Worm (Caenorhabditis elegans) whole organism, L1 larva: ENCODE measurements around the gene T16G1.2.

Experiments
- C16A3.4 ChIP-seq: fragments of 150-350 bp; optimal IDR thresholded peaks from 2 replicates; lab custom pipeline; 2014; ENCODE audit warnings: missing biosample characterization, missing genetic modification characterization
- F16B12.6 ChIP-seq: fragments of 150-350 bp; optimal IDR thresholded peaks from 2 replicates; lab custom pipeline; 2014; ENCODE audit warnings: missing biosample characterization, missing genetic modification characterization
- aly-2 ChIP-seq: fragments of 150-350 bp; optimal IDR thresholded peaks from 2 replicates; lab custom pipeline; 2014; ENCODE audit warnings: missing biosample characterization, missing genetic modification characterization
- blmp-1 ChIP-seq: fragments of 150-350 bp; optimal IDR thresholded peaks from 2 replicates; lab custom pipeline; 2014; ENCODE audit warnings: missing biosample characterization, missing genetic modification characterization
- ceh-82 ChIP-seq, 3 experiments: fragments of 150-350 bp in 1 of 3; sonication (generic microtip) in 2 of 3; optimal IDR thresholded peaks; 2 replicates each; lab custom pipeline; 2014 to 2017; ENCODE audit warnings: missing biosample characterization in 3 of 3, missing genetic modification characterization in 3 of 3
- ceh-88 ChIP-seq: fragments of 200-800 bp; sonication (Bioruptor generic); IDR thresholded peaks from 2 replicates; pipeline ENCODE4 v1.3.6; 2022; ENCODE audit warnings: missing genetic modification characterization, missing compliant biosample characterization
- dpl-1 ChIP-seq, 3 experiments: fragments of 150-350 bp in 2 of 3; sonication (generic microtip) in 1 of 3; optimal IDR thresholded peaks; 2 replicates each; lab custom pipeline; 2014 to 2017; ENCODE audit warnings: missing biosample characterization in 3 of 3, missing genetic modification characterization in 3 of 3, missing genetic modification reagents in 3 of 3
- dsc-1 ChIP-seq: sonication (generic microtip); optimal IDR thresholded peaks from 2 replicates; lab custom pipeline; 2016; ENCODE audit warnings: mild to moderate bottlenecking, missing genetic modification characterization, missing compliant biosample characterization
- efl-1 ChIP-seq, 4 experiments: fragments of 150-350 bp; optimal IDR thresholded peaks in 3 of 4; peaks in 1 of 4; 1 replicate in 1 of 4; 2 replicates in 3 of 4; lab custom pipeline; 2014; ENCODE audit warnings: missing biosample characterization in 2 of 4, missing genetic modification characterization in 2 of 4, missing genetic modification reagents in 2 of 4
- efl-3 ChIP-seq: fragments of 200-800 bp; sonication (Bioruptor generic); optimal IDR thresholded peaks from 2 replicates; lab custom pipeline; 2018; ENCODE audit warnings: mild to moderate bottlenecking, missing genetic modification characterization, missing compliant biosample characterization
- egl-13 ChIP-seq: sonication (generic microtip); optimal IDR thresholded peaks from 2 replicates; lab custom pipeline; 2016; ENCODE audit warnings: missing genotype, missing genetic modification reagents, missing genetic modification characterization, missing compliant biosample characterization
- elt-2 ChIP-seq: sonication (generic microtip); optimal IDR thresholded peaks from 2 replicates; lab custom pipeline; 2016; ENCODE audit warnings: missing genetic modification characterization, mild to moderate bottlenecking, inconsistent platforms, missing compliant biosample characterization, missing genetic modification reagents
- elt-3 ChIP-seq, 6 experiments: fragments of 150-350 bp in 1 of 6; sonication (generic microtip); optimal IDR thresholded peaks; 2 replicates each; lab custom pipeline; 2017 to 2018; ENCODE audit warnings: missing biosample characterization in 6 of 6, missing genetic modification characterization in 6 of 6, inconsistent platforms in 1 of 6
- fkh-10 ChIP-seq: sonication (generic microtip); optimal IDR thresholded peaks from 2 replicates; lab custom pipeline; 2017; ENCODE audit warnings: missing biosample characterization, missing genetic modification reagents, missing genetic modification characterization
- fkh-8 ChIP-seq: sonication (generic microtip); optimal IDR thresholded peaks from 2 replicates; lab custom pipeline; 2016; ENCODE audit warnings: mild to moderate bottlenecking, missing genetic modification characterization, missing compliant biosample characterization
- irx-1 ChIP-seq: sonication (generic microtip); optimal IDR thresholded peaks from 2 replicates; lab custom pipeline; 2016; ENCODE audit warnings: missing genetic modification characterization, missing compliant biosample characterization
- isw-1 ChIP-seq: fragments of 200-800 bp; sonication (Bioruptor generic); IDR thresholded peaks from 2 replicates; pipeline ENCODE4 v1.3.6; 2022; ENCODE audit warnings: missing genetic modification characterization, missing compliant biosample characterization
- jun-1 ChIP-seq: fragments of 150-350 bp; optimal IDR thresholded peaks from 2 replicates; lab custom pipeline; 2014; ENCODE audit warnings: missing biosample characterization, missing genetic modification reagents, missing genetic modification characterization
- lin-13 ChIP-seq: fragments of 150-350 bp; optimal IDR thresholded peaks from 2 replicates; lab custom pipeline; 2014; ENCODE audit warnings: missing biosample characterization, missing genetic modification reagents, missing genetic modification characterization
- lin-14 ChIP-seq: fragments of 200-800 bp; sonication (Bioruptor generic); optimal IDR thresholded peaks from 2 replicates; lab custom pipeline; 2018; ENCODE audit warnings: mild to moderate bottlenecking, missing genetic modification characterization, moderate library complexity, missing compliant biosample characterization
- lin-15B ChIP-seq: fragments of 150-350 bp; sonication (generic microtip); optimal IDR thresholded peaks from 3 replicates; lab custom pipeline; 2014; ENCODE audit warnings: missing biosample characterization, missing genetic modification characterization
- lin-35 ChIP-seq, 2 experiments: fragments of 150-350 bp; optimal IDR thresholded peaks; 2 replicates each; lab custom pipeline; 2014; ENCODE audit warnings: missing biosample characterization in 2 of 2, missing genetic modification characterization in 2 of 2, missing genetic modification reagents in 2 of 2
- lsy-2 ChIP-seq, 2 experiments: fragments of 150-350 bp; optimal IDR thresholded peaks; 2 replicates each; lab custom pipeline; 2014; ENCODE audit warnings: missing biosample characterization in 2 of 2, missing genetic modification characterization in 2 of 2
- mdl-1 ChIP-seq, 2 experiments: fragments of 150-350 bp; optimal IDR thresholded peaks; 2 replicates each; lab custom pipeline; 2014 to 2017; ENCODE audit warnings: missing biosample characterization in 2 of 2, missing genetic modification characterization in 2 of 2, inconsistent platforms in 1 of 2
- mep-1 ChIP-seq: fragments of 150-350 bp; optimal IDR thresholded peaks from 2 replicates; lab custom pipeline; 2014; ENCODE audit warnings: missing biosample characterization, missing genetic modification characterization
- nhr-19 ChIP-seq: fragments of 200-800 bp; sonication (Bioruptor generic); conservative IDR thresholded peaks from 2 replicates; pipeline ENCODE4 v1.3.6; 2022; ENCODE audit warnings: missing genetic modification characterization, missing compliant biosample characterization
- nhr-20 ChIP-seq: sonication (generic microtip); optimal IDR thresholded peaks from 2 replicates; lab custom pipeline; 2016; ENCODE audit warnings: mild to moderate bottlenecking, missing genetic modification characterization, missing compliant biosample characterization
- nhr-237 ChIP-seq: fragments of 150-350 bp; optimal IDR thresholded peaks from 2 replicates; lab custom pipeline; 2014; ENCODE audit warnings: missing biosample characterization, missing genetic modification characterization
- nhr-47 ChIP-seq: sonication (generic microtip); optimal IDR thresholded peaks from 2 replicates; lab custom pipeline; 2016; ENCODE audit warnings: mild to moderate bottlenecking, missing genetic modification characterization, moderate library complexity, missing compliant biosample characterization
- nhr-71 ChIP-seq: sonication (generic microtip); optimal IDR thresholded peaks from 2 replicates; lab custom pipeline; 2016; ENCODE audit warnings: mild to moderate bottlenecking, missing genetic modification characterization, moderate library complexity, missing compliant biosample characterization
- nhr-90 ChIP-seq: sonication (generic microtip); optimal IDR thresholded peaks from 2 replicates; lab custom pipeline; 2016; ENCODE audit warnings: mild to moderate bottlenecking, missing genetic modification characterization, missing compliant biosample characterization; ENCODE audit not compliant: poor library complexity
- pax-3 ChIP-seq: fragments of 200-800 bp; sonication (Bioruptor generic); optimal IDR thresholded peaks from 2 replicates; lab custom pipeline; 2018; ENCODE audit warnings: mild to moderate bottlenecking, missing genetic modification characterization, moderate library complexity, missing compliant biosample characterization
- rnt-1 ChIP-seq: sonication (generic microtip); optimal IDR thresholded peaks from 2 replicates; lab custom pipeline; 2016; ENCODE audit warnings: mild to moderate bottlenecking, missing genetic modification characterization, moderate library complexity, missing compliant biosample characterization
- snpc-4 ChIP-seq: fragments of 150-350 bp; optimal IDR thresholded peaks from 2 replicates; lab custom pipeline; 2014; ENCODE audit warnings: missing biosample characterization, missing genetic modification characterization
- snu-23 ChIP-seq: sonication (generic microtip); optimal IDR thresholded peaks from 2 replicates; lab custom pipeline; 2016; ENCODE audit warnings: missing genetic modification characterization, missing compliant biosample characterization
- sptf-1 ChIP-seq: fragments of 150-350 bp; optimal IDR thresholded peaks from 2 replicates; lab custom pipeline; 2014; ENCODE audit warnings: missing biosample characterization, missing genetic modification characterization
- sup-37 ChIP-seq: fragments of 200-800 bp; sonication (Bioruptor generic); optimal IDR thresholded peaks from 2 replicates; lab custom pipeline; 2018; ENCODE audit warnings: mild to moderate bottlenecking, missing genetic modification characterization, missing compliant biosample characterization
- swsn-7 ChIP-seq: sonication (generic microtip); optimal IDR thresholded peaks from 2 replicates; lab custom pipeline; 2016; ENCODE audit warnings: missing genetic modification characterization, missing compliant biosample characterization
- tbx-2 ChIP-seq: sonication (generic microtip); optimal IDR thresholded peaks from 2 replicates; lab custom pipeline; 2016; ENCODE audit warnings: missing genetic modification characterization, missing compliant biosample characterization
- unc-30 ChIP-seq: sonication (generic microtip); optimal IDR thresholded peaks from 2 replicates; lab custom pipeline; 2017; ENCODE audit warnings: missing biosample characterization, missing genetic modification characterization
- unc-86 ChIP-seq: sonication (generic microtip); optimal IDR thresholded peaks from 2 replicates; lab custom pipeline; 2016; ENCODE audit warnings: missing genetic modification characterization, missing compliant biosample characterization
- unc-98 ChIP-seq: fragments of 200-800 bp; sonication (Bioruptor generic); IDR thresholded peaks from 2 replicates; pipeline ENCODE4 v1.3.6; 2022; ENCODE audit warnings: missing genetic modification characterization, missing compliant biosample characterization
- xbp-1 ChIP-seq: sonication (generic microtip); optimal IDR thresholded peaks from 2 replicates; lab custom pipeline; 2016; ENCODE audit warnings: missing genetic modification characterization, missing compliant biosample characterization
- zag-1 ChIP-seq: fragments of 150-350 bp; optimal IDR thresholded peaks from 2 replicates; lab custom pipeline; 2014; ENCODE audit warnings: missing biosample characterization, missing genetic modification characterization
- zip-4 ChIP-seq: fragments of 200-800 bp; sonication (Bioruptor generic); optimal IDR thresholded peaks from 2 replicates; lab custom pipeline; 2018; ENCODE audit warnings: mild to moderate bottlenecking, missing genetic modification characterization, moderate library complexity, missing compliant biosample characterization
- ztf-4 ChIP-seq: fragments of 150-350 bp; optimal IDR thresholded peaks from 2 replicates; lab custom pipeline; 2014; ENCODE audit warnings: missing biosample characterization, missing genetic modification characterization

T16G1.2 gene

DNA sequence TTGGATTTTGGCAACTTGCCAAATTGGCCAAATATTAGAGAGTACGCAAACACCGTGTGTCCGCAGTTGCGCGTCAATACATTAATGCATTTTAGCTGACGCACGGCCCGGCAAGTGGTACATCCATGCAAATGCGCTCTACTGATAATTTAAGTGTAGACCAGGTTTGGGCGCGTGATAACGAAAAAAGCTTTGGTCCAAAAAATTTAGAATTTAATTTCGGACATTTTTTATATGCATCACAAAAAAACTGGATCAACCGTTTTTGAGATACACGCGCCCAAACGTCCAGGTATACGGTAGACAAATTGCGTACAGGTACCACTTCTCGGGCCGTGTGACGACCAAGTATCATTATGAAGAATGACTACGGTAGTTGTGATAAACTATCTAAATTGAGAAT lies 38.6 kb downstream of the T16G1.2 start, which contains the start of gene R186.8 (continued):
- TF ChIP-seq fkh-8 (tag; lab: Kevin White, UChicago) (peak; percentile 71), rnt-1 (tag; lab: Kevin White, UChicago) (peak; percentile 49), irx-1 (peak; percentile 48), swsn-7 (tag; lab: Kevin White, UChicago) (peak; percentile 67), egl-13 (peak; percentile 16), nhr-90 (peak; percentile 71), unc-86 (peak; percentile 5), mdl-1 (tag; optimal IDR thresholded peaks at IDR 0.05; lab: Kevin White, UChicago) (peak in 1 of 2 experiments; percentile 24), nhr-47 (tag; lab: Kevin White, UChicago) (peak; percentile 78), dsc-1 (tag; lab: Kevin White, UChicago) (peak; percentile 37), xbp-1 (tag; lab: Kevin White, UChicago) (peak; percentile 76), nhr-19 (GFP tag; lab: Robert Waterston, UW) (peak; percentile 85), blmp-1 (tag; lab: Kevin White, UChicago) (peak; percentile 7), ztf-4 (tag; lab: Kevin White, UChicago) (peak; percentile 13), nhr-20 (tag; lab: Kevin White, UChicago) (peak; percentile 78), snu-23 (peak; percentile 82), pax-3 (tag; lab: Kevin White, UChicago) (peak; percentile 78)

DNA sequence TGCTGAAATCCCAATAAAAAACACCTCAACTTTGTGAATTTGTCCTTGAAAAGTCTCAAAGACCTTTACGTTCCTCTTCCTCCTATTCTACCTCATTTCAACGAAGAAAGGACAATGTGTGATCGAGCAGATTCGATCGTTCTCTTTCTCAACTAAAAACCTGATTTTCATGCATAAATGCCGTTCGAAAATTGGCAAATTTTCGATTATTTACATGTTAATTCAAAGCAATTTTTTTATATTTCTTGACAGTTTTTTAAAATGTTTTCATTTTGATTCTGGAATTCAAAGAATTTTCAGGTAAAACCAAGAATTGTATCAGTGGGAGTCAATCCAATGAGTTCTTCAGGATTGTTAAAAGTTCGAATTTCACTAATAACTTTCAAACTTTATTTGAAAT lies 39.3 kb downstream of the T16G1.2 start, which contains the start of gene lin-46:
Gene lin-46, plus strand, starts transcription at position 301 of the 400 bp plus-strand sequence.
- TF ChIP-seq pax-3 (tag; lab: Kevin White, UChicago) (no peak), efl-3 (GFP tag; lab: Kevin White, UChicago) (no peak)

DNA sequence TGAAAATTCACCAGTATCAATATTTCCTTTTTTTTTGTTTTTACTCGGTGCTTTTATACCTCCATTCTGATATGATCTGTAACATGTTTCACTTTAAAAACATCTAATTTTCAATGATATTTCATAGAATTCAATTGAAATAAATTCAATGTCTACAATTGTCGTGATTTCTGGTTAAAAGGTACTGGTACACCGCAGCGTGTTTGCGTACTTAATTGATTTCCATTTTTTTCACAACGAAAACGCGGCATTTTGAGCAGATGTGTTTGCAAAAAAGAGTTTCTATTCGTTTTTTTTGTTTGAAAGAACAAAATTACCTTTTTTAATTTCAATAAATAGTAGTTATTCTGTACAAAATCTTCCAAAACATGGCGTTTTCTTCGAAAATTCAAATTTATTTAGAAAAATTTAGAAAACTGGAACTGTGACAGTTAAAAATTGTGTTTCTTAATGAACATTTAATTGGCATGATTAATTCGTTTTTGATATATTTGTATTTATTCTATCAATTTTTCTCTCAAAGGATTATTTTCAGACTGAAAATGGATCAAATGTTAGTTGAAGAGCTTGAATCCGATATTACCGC lies 41.4 kb downstream of the T16G1.2 start, which contains the start of gene pnn-1:
Gene pnn-1, plus strand, starts transcription at position 536 of the 586 bp plus-strand sequence.
- TF ChIP-seq efl-1 (optimal IDR thresholded peaks at IDR 0.05; lab: Kevin White, UChicago) (peak; percentile 40 to 58), efl-1 (GFP tag; optimal IDR thresholded peaks at IDR 0.05 in 1 of 2; lab: Kevin White, UChicago) (peak; percentile 49 to 95), lin-35 (GFP tag; optimal IDR thresholded peaks at IDR 0.05; lab: Kevin White, UChicago) (peak; percentile 28 to 63), mep-1 (peak; percentile 58), xbp-1 (tag; lab: Kevin White, UChicago) (peak; percentile 31), F16B12.6 (tag; lab: Kevin White, UChicago) (peak; percentile 87), lin-14 (GFP tag; lab: Kevin White, UChicago) (peak; percentile 37), lsy-2 (tag; optimal IDR thresholded peaks at IDR 0.05; lab: Kevin White, UChicago) (peak; percentile 71 to 86), C16A3.4 (tag; lab: Kevin White, UChicago) (peak; percentile 44), sup-37 (no peak), blmp-1 (tag; lab: Kevin White, UChicago) (peak; percentile 41), elt-3 (tag; optimal IDR thresholded peaks at IDR 0.05; lab: Kevin White, UChicago) (no peak), nhr-71 (peak; percentile 44), dpl-1 (GFP tag; optimal IDR thresholded peaks at IDR 0.05; lab: Kevin White, UChicago) (peak; percentile 29 to 69 (median 63)), tbx-2 (tag; lab: Kevin White, UChicago) (peak; percentile 12), snu-23 (peak; percentile 45), jun-1 (tag; lab: Kevin White, UChicago) (no peak), nhr-47 (tag; lab: Kevin White, UChicago) (peak; percentile 37), isw-1 (GFP tag; lab: Robert Waterston, UW) (no peak), unc-86 (no peak), ztf-4 (tag; lab: Kevin White, UChicago) (no peak)

DNA sequence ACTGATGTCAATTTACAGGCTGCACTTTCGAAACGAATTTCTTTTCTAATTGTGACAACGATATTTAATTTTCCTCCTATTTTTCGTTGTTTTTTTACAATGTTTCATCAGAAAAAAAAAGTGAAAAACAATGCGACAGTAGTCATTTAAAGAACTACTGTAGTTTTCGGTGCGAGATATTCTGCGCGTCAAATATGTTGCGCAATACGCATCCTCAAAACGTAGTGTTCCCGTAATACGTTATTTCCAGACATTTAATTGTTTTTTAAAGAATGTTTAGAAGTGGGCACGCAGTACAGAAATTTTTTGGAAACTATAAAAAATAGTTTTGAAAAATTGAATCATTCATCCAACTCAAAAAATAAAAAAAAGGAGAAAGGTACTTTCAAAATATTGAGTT lies 44.8 kb downstream of the T16G1.2 start:
- TF ChIP-seq aly-2 (tag; lab: Kevin White, UChicago), result no peak
- no peak for TF ChIP-seq unc-98 (GFP tag; lab: Robert Waterston, UW)
- no peak for TF ChIP-seq xbp-1 (tag; lab: Kevin White, UChicago)
- no peak for TF ChIP-seq zip-4 (GFP tag; lab: Kevin White, UChicago)
- TF ChIP-seq lin-13 (GFP tag; lab: Kevin White, UChicago), result no peak
- no peak for TF ChIP-seq zag-1
- TF ChIP-seq egl-13, result no peak
- no peak for TF ChIP-seq ceh-88 (GFP tag; lab: Robert Waterston, UW)
- TF ChIP-seq nhr-19 (GFP tag; lab: Robert Waterston, UW), result no peak
- TF ChIP-seq nhr-237, result no peak
- no peak for TF ChIP-seq elt-2
- TF ChIP-seq snpc-4 (tag; lab: Kevin White, UChicago), result no peak
- no peak for TF ChIP-seq unc-30
- no peak for TF ChIP-seq fkh-10 (GFP tag; lab: Kevin White, UChicago)
- TF ChIP-seq ceh-82 (tag; optimal IDR thresholded peaks at IDR 0.05; lab: Kevin White, UChicago), result no peak
- no peak for TF ChIP-seq efl-3 (GFP tag; lab: Kevin White, UChicago)
- no peak for TF ChIP-seq lin-15B
- no peak for TF ChIP-seq sptf-1 (tag; lab: Kevin White, UChicago)
